Worm (Caenorhabditis elegans) whole organism, early embryonic: ENCODE measurements around the gene R08A2.1.

Source experiments
- B0310.2 ChIP-seq: sonication (generic microtip); optimal IDR thresholded peaks from 2 replicates; lab custom pipeline; 2016; ENCODE audit warnings: mild to moderate bottlenecking, missing genetic modification characterization, missing compliant biosample characterization
- F13C5.2 ChIP-seq: sonication (generic microtip); optimal IDR thresholded peaks from 2 replicates; lab custom pipeline; 2017; ENCODE audit warnings: mild to moderate bottlenecking, missing genetic modification characterization, inconsistent platforms, missing compliant biosample characterization
- aly-1 ChIP-seq: sonication (generic microtip); optimal IDR thresholded peaks from 2 replicates; lab custom pipeline; 2016; ENCODE audit warnings: missing genetic modification characterization, missing compliant biosample characterization
- ama-1 ChIP-seq: fragments of 150-350 bp; optimal IDR thresholded peaks from 2 replicates; lab custom pipeline; 2014
- ceh-13 ChIP-seq: fragments of 200-800 bp; sonication (Bioruptor generic); optimal IDR thresholded peaks from 2 replicates; lab custom pipeline; 2018; ENCODE audit warnings: mild to moderate bottlenecking, missing genetic modification characterization, missing compliant biosample characterization
- ceh-36 ChIP-seq: sonication (generic microtip); optimal IDR thresholded peaks from 2 replicates; lab custom pipeline; 2016; ENCODE audit warnings: missing genetic modification characterization, inconsistent platforms, missing compliant biosample characterization
- ets-7 ChIP-seq: sonication (generic microtip); optimal IDR thresholded peaks from 2 replicates; lab custom pipeline; 2016; ENCODE audit warnings: missing genotype, missing genetic modification characterization, missing compliant biosample characterization
- flt-1 ChIP-seq: fragments of 200-800 bp; sonication (Bioruptor generic); IDR thresholded peaks from 2 replicates; pipeline ENCODE4 v1.3.6; 2022; ENCODE audit warnings: missing genetic modification characterization, missing compliant biosample characterization
- hmbx-1 ChIP-seq: sonication (generic microtip); optimal IDR thresholded peaks from 2 replicates; lab custom pipeline; 2016; ENCODE audit warnings: mild to moderate bottlenecking, missing genetic modification characterization, missing compliant biosample characterization
- hmg-4 ChIP-seq: fragments of 200-800 bp; sonication (Bioruptor generic); optimal IDR thresholded peaks from 2 replicates; lab custom pipeline; 2018; ENCODE audit warnings: mild to moderate bottlenecking, missing genetic modification characterization, missing compliant biosample characterization
- hnd-1 ChIP-seq: sonication (generic microtip); optimal IDR thresholded peaks from 2 replicates; lab custom pipeline; 2016; ENCODE audit warnings: missing genetic modification characterization, missing compliant biosample characterization
- pes-1 ChIP-seq: fragments of 200-800 bp; sonication (Bioruptor generic); IDR thresholded peaks from 2 replicates; pipeline ENCODE4 v1.3.6; 2022; ENCODE audit warnings: missing genetic modification reagents, missing genetic modification characterization, missing compliant biosample characterization
- scrt-1 ChIP-seq: fragments of 200-800 bp; sonication (Bioruptor generic); IDR thresholded peaks from 2 replicates; pipeline ENCODE4 v1.3.6; 2022; ENCODE audit warnings: missing genetic modification characterization, missing compliant biosample characterization
- sea-1 ChIP-seq: fragments of 200-800 bp; sonication (Bioruptor generic); conservative IDR thresholded peaks from 2 replicates; pipeline ENCODE4 v1.3.6; 2022; ENCODE audit warnings: missing genetic modification characterization, missing compliant biosample characterization
- tbx-11 ChIP-seq: fragments of 200-800 bp; sonication (Bioruptor generic); IDR thresholded peaks from 2 replicates; pipeline ENCODE4 v1.3.6; 2022; ENCODE audit warnings: missing genetic modification characterization, missing compliant biosample characterization
- tbx-37 ChIP-seq: fragments of 200-800 bp; sonication (Bioruptor generic); conservative IDR thresholded peaks from 2 replicates; pipeline ENCODE4 v1.3.6; 2022; ENCODE audit warnings: missing genetic modification reagents, missing genetic modification characterization, missing compliant biosample characterization
- tra-4 ChIP-seq: sonication (generic microtip); optimal IDR thresholded peaks from 2 replicates; lab custom pipeline; 2017; ENCODE audit warnings: missing genetic modification characterization, missing compliant biosample characterization

The R08A2.1 gene

DNA sequence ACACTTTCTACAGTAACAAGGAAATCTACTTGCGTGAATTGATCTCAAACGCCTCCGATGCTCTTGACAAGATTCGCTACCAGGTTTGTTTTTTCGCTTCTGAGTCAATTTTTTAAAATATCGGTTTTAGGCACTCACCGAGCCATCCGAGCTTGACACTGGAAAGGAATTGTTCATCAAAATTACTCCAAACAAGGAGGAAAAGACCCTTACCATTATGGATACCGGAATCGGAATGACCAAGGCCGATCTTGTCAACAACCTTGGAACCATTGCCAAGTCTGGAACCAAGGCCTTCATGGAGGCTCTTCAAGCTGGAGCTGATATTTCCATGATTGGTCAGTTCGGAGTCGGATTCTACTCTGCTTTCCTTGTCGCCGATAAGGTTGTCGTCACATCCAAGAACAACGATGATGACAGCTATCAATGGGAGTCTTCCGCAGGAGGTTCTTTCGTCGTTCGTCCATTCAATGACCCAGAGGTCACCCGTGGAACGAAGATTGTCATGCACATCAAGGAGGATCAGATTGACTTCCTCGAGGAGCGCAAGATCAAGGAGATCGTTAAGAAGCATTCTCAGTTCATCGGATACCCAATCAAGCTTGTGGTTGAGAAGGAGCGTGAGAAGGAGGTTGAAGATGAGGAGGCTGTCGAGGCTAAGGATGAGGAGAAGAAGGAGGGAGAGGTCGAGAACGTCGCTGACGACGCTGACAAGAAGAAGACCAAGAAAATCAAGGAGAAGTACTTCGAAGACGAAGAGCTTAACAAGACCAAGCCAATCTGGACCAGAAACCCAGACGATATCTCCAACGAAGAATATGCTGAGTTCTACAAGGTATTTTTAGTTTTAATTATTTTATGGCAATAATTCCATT, 32.9 kb downstream of the R08A2.1 start:
- 0 out of 2 replicates have a peak, but pooled peaks have one; percentile 39 for TF ChIP-seq scrt-1 (GFP tag; lab: Robert Waterston, UW)
- no peak for TF ChIP-seq hmbx-1 (tag; lab: Kevin White, UChicago)

DNA sequence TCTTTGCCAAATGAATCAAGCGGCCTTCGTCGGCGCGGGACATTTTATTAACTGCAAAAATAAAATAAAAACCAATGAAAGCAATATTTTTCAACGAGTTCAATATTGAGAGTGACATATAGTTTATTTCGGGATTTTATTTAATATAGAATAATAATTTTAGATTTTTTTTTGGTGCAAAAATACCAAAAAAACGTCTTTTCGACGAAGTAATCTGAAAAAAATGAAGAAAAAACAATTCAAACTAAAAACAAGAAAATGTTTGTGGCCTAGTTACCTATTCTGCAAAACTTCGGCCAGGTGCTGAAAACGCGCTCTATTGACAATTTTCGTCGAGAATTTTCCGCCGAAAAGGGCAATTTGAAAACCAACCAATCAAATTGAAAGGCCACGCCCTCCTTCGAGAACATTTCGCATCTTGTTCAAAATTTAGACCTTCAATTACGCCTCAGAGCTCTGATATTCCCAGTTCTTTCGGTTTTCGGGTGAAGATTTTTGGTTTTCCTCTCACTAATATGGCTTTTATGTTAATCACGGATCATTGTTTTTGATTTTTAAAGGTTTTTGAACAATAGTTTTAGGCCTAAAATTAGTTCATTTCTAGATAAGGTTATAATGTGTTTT, 33.8 kb downstream of the R08A2.1 start, which contains the start of gene C47E8.4:
C47E8.4 (minus strand) TSS at position 51 of the 624 bp plus-strand sequence.
- TF ChIP-seq tbx-37 (GFP tag; lab: Robert Waterston, UW) (peak; percentile 75), pes-1 (GFP tag; lab: Robert Waterston, UW) (peak; percentile 54; the same call in 1 of the 2 replicates), ceh-36 (tag; lab: Kevin White, UChicago) (no peak), ceh-13 (GFP tag; lab: Kevin White, UChicago) (no peak), hmbx-1 (tag; lab: Kevin White, UChicago) (no peak), hmg-4 (GFP tag; lab: Kevin White, UChicago) (peak; percentile 36), tra-4 (tag; lab: Kevin White, UChicago) (peak; percentile 57), ets-7 (tag; lab: Kevin White, UChicago) (no peak), aly-1 (no peak), ama-1 (lab: Kevin White, UChicago) (peak; percentile 66), flt-1 (GFP tag; lab: Robert Waterston, UW) (peak; percentile 34; the same call in 1 of the 2 replicates), B0310.2 (tag; lab: Kevin White, UChicago) (no peak)

DNA sequence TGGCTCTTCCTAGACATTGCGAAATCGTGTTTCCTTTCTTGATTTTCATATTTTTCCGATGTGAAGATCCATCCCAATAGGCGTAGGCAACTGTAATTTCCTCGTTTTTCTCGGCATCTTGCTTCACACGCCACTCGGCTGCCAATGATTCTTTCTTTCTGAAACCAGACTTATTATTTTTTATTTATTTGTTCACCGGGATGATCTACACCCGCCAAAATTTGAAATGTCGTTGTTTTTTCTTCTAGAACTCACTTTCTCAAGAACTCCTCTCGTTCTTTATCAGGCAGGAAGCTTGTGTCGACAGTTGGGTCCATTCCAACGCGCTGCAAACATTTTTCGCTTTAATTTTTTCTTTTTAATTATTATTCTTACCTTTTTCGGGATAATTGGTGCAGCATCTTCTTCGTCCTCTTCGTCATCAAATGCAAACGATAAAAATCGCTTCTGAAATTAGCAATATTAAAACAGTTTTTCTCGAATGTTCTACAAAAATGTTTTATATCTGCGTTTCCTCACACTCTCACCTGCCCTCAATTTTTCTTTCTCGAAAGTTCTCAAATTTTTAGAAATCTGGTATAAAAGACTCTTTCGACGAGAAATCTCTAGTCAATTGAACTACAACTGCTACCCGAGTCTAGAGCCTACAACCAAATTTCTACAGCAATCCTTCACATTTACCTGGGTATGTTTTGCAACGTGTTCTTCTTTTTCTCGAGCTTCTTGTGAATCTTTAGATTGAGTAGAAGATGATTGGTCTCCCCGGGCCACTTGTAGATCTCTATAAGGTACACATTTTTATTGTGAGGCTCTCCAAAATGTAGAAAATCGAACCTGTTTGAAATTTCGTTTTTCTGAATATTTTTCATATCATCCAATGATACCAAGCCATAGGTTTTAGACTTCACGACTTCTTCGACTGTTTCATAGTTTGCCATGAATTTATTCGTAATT, 34.8 kb downstream of the R08A2.1 start, which contains the start of gene hsp-90:
hsp-90 (plus strand) TSS at position 560 of the 954 bp plus-strand sequence.
- no peak for TF ChIP-seq sea-1
- no peak for TF ChIP-seq tbx-11 (GFP tag; lab: Robert Waterston, UW)
- no peak for TF ChIP-seq aly-1
- no peak for TF ChIP-seq B0310.2 (tag; lab: Kevin White, UChicago)
- no peak for TF ChIP-seq tra-4 (tag; lab: Kevin White, UChicago)
- TF ChIP-seq scrt-1 (GFP tag; lab: Robert Waterston, UW) = no peak
- no peak for TF ChIP-seq hmg-4 (GFP tag; lab: Kevin White, UChicago)
- no peak for TF ChIP-seq ceh-36 (tag; lab: Kevin White, UChicago)
- TF ChIP-seq flt-1 (GFP tag; lab: Robert Waterston, UW) = no peak
- no peak for TF ChIP-seq hnd-1 (tag; lab: Kevin White, UChicago)
- TF ChIP-seq pes-1 (GFP tag; lab: Robert Waterston, UW) = no peak
- no peak for TF ChIP-seq ets-7 (tag; lab: Kevin White, UChicago)
- no peak for TF ChIP-seq hmbx-1 (tag; lab: Kevin White, UChicago)
- TF ChIP-seq ama-1 (lab: Kevin White, UChicago) = no peak
- no peak for TF ChIP-seq ceh-13 (GFP tag; lab: Kevin White, UChicago)
- no peak for TF ChIP-seq tbx-37 (GFP tag; lab: Robert Waterston, UW)
- no peak for TF ChIP-seq F13C5.2 (tag; lab: Kevin White, UChicago)

DNA sequence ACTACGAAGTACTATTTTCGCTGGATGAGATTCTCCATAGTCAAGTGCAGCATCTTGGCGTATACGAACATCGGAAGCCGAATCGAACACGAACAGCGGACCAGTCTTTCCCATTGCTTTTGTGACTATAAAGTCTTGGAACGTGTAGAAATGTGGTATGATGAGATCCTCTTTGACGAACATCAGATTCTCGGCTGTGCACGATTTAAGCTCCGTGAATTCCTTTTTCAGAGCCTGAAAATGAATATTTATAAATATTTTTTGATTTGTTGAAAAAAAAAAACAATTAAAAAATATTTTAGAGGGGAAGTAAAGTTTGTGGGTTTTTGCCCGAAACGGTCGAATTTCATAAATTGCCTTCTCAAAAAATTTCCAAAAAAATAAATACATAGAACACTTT, 35.5 kb downstream of the R08A2.1 start:
- TF ChIP-seq ama-1 (lab: Kevin White, UChicago) (no peak), B0310.2 (tag; lab: Kevin White, UChicago) (no peak), pes-1 (GFP tag; lab: Robert Waterston, UW) (no peak), aly-1 (no peak), F13C5.2 (tag; lab: Kevin White, UChicago) (no peak), hnd-1 (tag; lab: Kevin White, UChicago) (no peak), ceh-36 (tag; lab: Kevin White, UChicago) (no peak), hmbx-1 (tag; lab: Kevin White, UChicago) (no peak), tbx-37 (GFP tag; lab: Robert Waterston, UW) (no peak), flt-1 (GFP tag; lab: Robert Waterston, UW) (no peak), ets-7 (tag; lab: Kevin White, UChicago) (no peak), hmg-4 (GFP tag; lab: Kevin White, UChicago) (no peak), scrt-1 (GFP tag; lab: Robert Waterston, UW) (no peak), sea-1 (no peak), ceh-13 (GFP tag; lab: Kevin White, UChicago) (no peak), tra-4 (tag; lab: Kevin White, UChicago) (no peak), tbx-11 (GFP tag; lab: Robert Waterston, UW) (no peak)

DNA sequence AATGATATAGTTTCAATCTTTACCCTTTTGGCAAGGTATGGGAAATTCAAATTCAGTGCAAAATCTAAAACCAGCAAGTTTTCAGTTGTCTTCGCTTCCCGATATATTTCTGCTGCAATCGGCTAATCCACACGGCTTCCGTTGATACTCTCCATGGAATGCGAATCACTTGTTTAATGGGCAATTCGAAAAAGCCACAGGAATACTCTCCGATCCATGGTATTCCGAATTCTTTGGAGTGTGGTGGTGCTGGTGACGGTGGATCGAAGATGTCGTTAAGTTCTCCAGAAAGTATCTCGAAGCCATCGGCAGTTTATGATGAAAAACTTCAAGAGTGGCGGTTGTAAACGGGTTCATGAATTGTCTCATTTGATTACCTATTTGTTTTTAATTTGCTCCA, 36.1 kb downstream of the R08A2.1 start:
- no peak for TF ChIP-seq aly-1
- no peak for TF ChIP-seq tbx-37 (GFP tag; lab: Robert Waterston, UW)
- no peak for TF ChIP-seq hmg-4 (GFP tag; lab: Kevin White, UChicago)
- no peak for TF ChIP-seq scrt-1 (GFP tag; lab: Robert Waterston, UW)
- TF ChIP-seq ceh-36 (tag; lab: Kevin White, UChicago) = no peak
- no peak for TF ChIP-seq ceh-13 (GFP tag; lab: Kevin White, UChicago)
- TF ChIP-seq F13C5.2 (tag; lab: Kevin White, UChicago) = no peak

DNA sequence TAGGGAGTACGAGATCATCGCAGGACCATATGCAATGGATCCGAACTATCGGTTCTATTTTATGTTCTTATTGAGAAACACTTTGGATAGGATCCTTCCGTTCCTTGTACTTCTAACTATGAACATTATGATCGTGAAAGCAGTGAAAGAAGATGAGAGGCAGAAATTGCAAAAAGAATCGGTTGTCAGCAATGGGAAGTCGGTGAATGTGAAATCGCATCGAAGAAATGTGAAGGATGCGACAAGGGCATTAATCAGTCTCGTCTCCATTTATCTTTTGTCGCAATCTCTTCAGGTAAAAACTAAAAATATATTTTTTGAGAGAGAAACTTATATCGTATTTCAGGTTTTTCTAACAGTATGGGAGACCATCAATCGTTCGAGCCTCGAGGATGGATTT, 36.5 kb downstream of the R08A2.1 start:
- TF ChIP-seq hmg-4 (GFP tag; lab: Kevin White, UChicago) (no peak), pes-1 (GFP tag; lab: Robert Waterston, UW) (no peak), hnd-1 (tag; lab: Kevin White, UChicago) (no peak), tra-4 (tag; lab: Kevin White, UChicago) (no peak), B0310.2 (tag; lab: Kevin White, UChicago) (no peak), tbx-37 (GFP tag; lab: Robert Waterston, UW) (no peak), ceh-13 (GFP tag; lab: Kevin White, UChicago) (no peak), hmbx-1 (tag; lab: Kevin White, UChicago) (no peak), ets-7 (tag; lab: Kevin White, UChicago) (no peak), scrt-1 (GFP tag; lab: Robert Waterston, UW) (no peak), flt-1 (GFP tag; lab: Robert Waterston, UW) (no peak), ama-1 (lab: Kevin White, UChicago) (no peak), sea-1 (no peak)
